Worm (Caenorhabditis elegans) whole organism, L4 larva: Measurements from ENCODE around the gene R10E4.3.

Experiments
- F44E2.7 ChIP-seq: fragments of 200-800 bp; sonication (Bioruptor generic); IDR thresholded peaks from 2 replicates; pipeline ENCODE4 v2.1.2; 2022; ENCODE audit warnings: missing genetic modification characterization, missing compliant biosample characterization
- T20F7.1 ChIP-seq: fragments of 200-800 bp; sonication (Bioruptor generic); optimal IDR thresholded peaks from 2 replicates; lab custom pipeline; 2018; ENCODE audit warnings: mild to moderate bottlenecking, missing genetic modification characterization, missing compliant biosample characterization
- T26A8.4 ChIP-seq: fragments of 200-800 bp; sonication (Bioruptor generic); IDR thresholded peaks from 2 replicates; pipeline ENCODE4 v1.3.6; 2022; ENCODE audit warnings: missing genetic modification characterization, missing compliant biosample characterization
- Y105C5A.15 ChIP-seq: fragments of 200-800 bp; sonication (Bioruptor generic); IDR thresholded peaks from 2 replicates; pipeline ENCODE4 v1.3.6; 2022; ENCODE audit warnings: missing genetic modification characterization, missing compliant biosample characterization
- Y5F2A.4 ChIP-seq: fragments of 200-800 bp; sonication (Bioruptor generic); optimal IDR thresholded peaks from 2 replicates; lab custom pipeline; 2018; ENCODE audit warnings: mild to moderate bottlenecking, missing genetic modification characterization, missing compliant biosample characterization
- Y75B8A.6 ChIP-seq: fragments of 200-800 bp; sonication (Bioruptor generic); IDR thresholded peaks from 2 replicates; pipeline ENCODE4 v1.3.6; 2022; ENCODE audit warnings: missing genetic modification reagents, missing genetic modification characterization, missing compliant biosample characterization
- aha-1 ChIP-seq: fragments of 150-350 bp; peaks from one replicate; lab custom pipeline; 2014; ENCODE audit warnings: missing biosample characterization, missing genetic modification characterization
- ama-1 ChIP-seq: fragments of 150-350 bp; optimal IDR thresholded peaks from 2 replicates; lab custom pipeline; 2014; ENCODE audit warnings: inconsistent platforms, mixed read lengths
- ceh-20 ChIP-seq: fragments of 200-800 bp; sonication (Bioruptor generic); IDR thresholded peaks from 2 replicates; pipeline ENCODE4 v1.3.6; 2022; ENCODE audit warnings: missing genetic modification reagents, missing genetic modification characterization, missing compliant biosample characterization
- ceh-32 ChIP-seq: sonication (generic microtip); optimal IDR thresholded peaks from 2 replicates; lab custom pipeline; 2016; ENCODE audit warnings: mild to moderate bottlenecking, missing genetic modification characterization, missing compliant biosample characterization; ENCODE audit not compliant: poor library complexity
- dpl-1 ChIP-seq: fragments of 150-350 bp; optimal IDR thresholded peaks from 2 replicates; lab custom pipeline; 2014; ENCODE audit warnings: missing biosample characterization, missing genetic modification reagents, missing genetic modification characterization
- egl-43 ChIP-seq: fragments of 200-800 bp; sonication (Bioruptor generic); IDR thresholded peaks from 2 replicates; pipeline ENCODE4 v1.3.6; 2022; ENCODE audit warnings: missing genetic modification reagents, missing genetic modification characterization, missing compliant biosample characterization
- fos-1 ChIP-seq: fragments of 150-350 bp; optimal IDR thresholded peaks from 2 replicates; lab custom pipeline; 2014; ENCODE audit warnings: missing biosample characterization, missing genetic modification characterization
- gei-8 ChIP-seq: fragments of 200-800 bp; sonication (Bioruptor generic); optimal IDR thresholded peaks from 2 replicates; lab custom pipeline; 2018; ENCODE audit warnings: mild to moderate bottlenecking, missing genetic modification characterization, missing compliant biosample characterization
- hlh-30 ChIP-seq: sonication (generic microtip); optimal IDR thresholded peaks from 2 replicates; lab custom pipeline; 2017; ENCODE audit warnings: antibody characterized with exemption, mild to moderate bottlenecking, missing genetic modification characterization, missing compliant biosample characterization; ENCODE audit not compliant: insufficient read depth
- jun-1 ChIP-seq: fragments of 150-350 bp; optimal IDR thresholded peaks from 2 replicates; lab custom pipeline; 2014; ENCODE audit warnings: missing biosample characterization, missing genetic modification reagents, missing genetic modification characterization
- lin-13 ChIP-seq: fragments of 150-350 bp; optimal IDR thresholded peaks from 2 replicates; lab custom pipeline; 2014; ENCODE audit warnings: missing biosample characterization, missing genetic modification reagents, missing genetic modification characterization
- lin-38 ChIP-seq: fragments of 200-800 bp; sonication (Bioruptor generic); IDR thresholded peaks from 2 replicates; pipeline ENCODE4 v1.3.6; 2022; ENCODE audit warnings: missing genetic modification reagents, missing genetic modification characterization, missing compliant biosample characterization
- lir-3 ChIP-seq: sonication (generic microtip); optimal IDR thresholded peaks from 2 replicates; lab custom pipeline; 2016; ENCODE audit warnings: mild to moderate bottlenecking, missing genetic modification characterization, missing compliant biosample characterization
- madf-9 ChIP-seq: fragments of 200-800 bp; sonication (Bioruptor generic); conservative IDR thresholded peaks from 2 replicates; pipeline ENCODE4 v1.3.6; 2022; ENCODE audit warnings: missing genetic modification reagents, missing genetic modification characterization, missing compliant biosample characterization
- mes-2 ChIP-seq: sonication (generic microtip); optimal IDR thresholded peaks from 2 replicates; lab custom pipeline; 2016; ENCODE audit warnings: missing genotype, mild to moderate bottlenecking, missing genetic modification characterization, missing compliant biosample characterization; ENCODE audit not compliant: poor library complexity, severe bottlenecking
- nhr-102 ChIP-seq: sonication (generic microtip); optimal IDR thresholded peaks from 2 replicates; lab custom pipeline; 2016; ENCODE audit warnings: mild to moderate bottlenecking, missing genetic modification characterization, moderate library complexity, missing compliant biosample characterization
- pha-4 ChIP-seq, 2 experiments: fragments of 150-350 bp in 1 of 2; fragments of 200-800 bp in 1 of 2; sonication (Bioruptor generic) in 1 of 2; IDR thresholded peaks in 1 of 2; optimal IDR thresholded peaks in 1 of 2; 2 replicates each; pipeline versions ENCODE4 v1.3.6 to Lab custom; 2014 to 2022; ENCODE audit warnings: missing genetic modification characterization in 2 of 2, missing genetic modification reagents in 2 of 2, missing biosample characterization in 1 of 2, missing compliant biosample characterization in 1 of 2
- rbr-2 ChIP-seq: sonication (generic microtip); optimal IDR thresholded peaks from 2 replicates; lab custom pipeline; 2016; ENCODE audit warnings: missing genotype, missing genetic modification characterization, missing compliant biosample characterization
- set-16 ChIP-seq: fragments of 200-800 bp; sonication (Bioruptor generic); IDR thresholded peaks from 2 replicates; pipeline ENCODE4 v1.3.6; 2022; ENCODE audit warnings: missing genetic modification reagents, missing genetic modification characterization, missing compliant biosample characterization
- tra-1 ChIP-seq: fragments of 200-800 bp; sonication (Bioruptor generic); IDR thresholded peaks from 2 replicates; pipeline ENCODE4 v1.3.6; 2022; ENCODE audit warnings: missing genetic modification reagents, missing genetic modification characterization, missing compliant biosample characterization
- unc-62 ChIP-seq, 3 experiments: fragments of 150-350 bp in 1 of 3; sonication (generic microtip); optimal IDR thresholded peaks in 2 of 3; peaks in 1 of 3; 1 replicate in 1 of 3; 2 replicates in 2 of 3; lab custom pipeline; 2014 to 2017; ENCODE audit warnings: missing biosample characterization in 3 of 3, missing genetic modification characterization in 3 of 3, missing genetic modification reagents in 3 of 3, missing genotype in 1 of 3
- vab-7 ChIP-seq: fragments of 200-800 bp; sonication (Bioruptor generic); IDR thresholded peaks from 2 replicates; pipeline ENCODE4 v1.3.6; 2022; ENCODE audit warnings: missing genetic modification reagents, missing genetic modification characterization, missing compliant biosample characterization
- zfp-2 ChIP-seq: sonication (generic microtip); optimal IDR thresholded peaks from 2 replicates; lab custom pipeline; 2016; ENCODE audit warnings: mild to moderate bottlenecking, missing genetic modification characterization, missing compliant biosample characterization
- zip-2 ChIP-seq: fragments of 150-350 bp; optimal IDR thresholded peaks from 2 replicates; lab custom pipeline; 2014; ENCODE audit warnings: missing biosample characterization, missing genetic modification characterization
- ztf-7 ChIP-seq: fragments of 150-350 bp; optimal IDR thresholded peaks from 2 replicates; lab custom pipeline; 2014; ENCODE audit warnings: missing biosample characterization, missing genetic modification characterization

The R10E4.3 gene

DNA sequence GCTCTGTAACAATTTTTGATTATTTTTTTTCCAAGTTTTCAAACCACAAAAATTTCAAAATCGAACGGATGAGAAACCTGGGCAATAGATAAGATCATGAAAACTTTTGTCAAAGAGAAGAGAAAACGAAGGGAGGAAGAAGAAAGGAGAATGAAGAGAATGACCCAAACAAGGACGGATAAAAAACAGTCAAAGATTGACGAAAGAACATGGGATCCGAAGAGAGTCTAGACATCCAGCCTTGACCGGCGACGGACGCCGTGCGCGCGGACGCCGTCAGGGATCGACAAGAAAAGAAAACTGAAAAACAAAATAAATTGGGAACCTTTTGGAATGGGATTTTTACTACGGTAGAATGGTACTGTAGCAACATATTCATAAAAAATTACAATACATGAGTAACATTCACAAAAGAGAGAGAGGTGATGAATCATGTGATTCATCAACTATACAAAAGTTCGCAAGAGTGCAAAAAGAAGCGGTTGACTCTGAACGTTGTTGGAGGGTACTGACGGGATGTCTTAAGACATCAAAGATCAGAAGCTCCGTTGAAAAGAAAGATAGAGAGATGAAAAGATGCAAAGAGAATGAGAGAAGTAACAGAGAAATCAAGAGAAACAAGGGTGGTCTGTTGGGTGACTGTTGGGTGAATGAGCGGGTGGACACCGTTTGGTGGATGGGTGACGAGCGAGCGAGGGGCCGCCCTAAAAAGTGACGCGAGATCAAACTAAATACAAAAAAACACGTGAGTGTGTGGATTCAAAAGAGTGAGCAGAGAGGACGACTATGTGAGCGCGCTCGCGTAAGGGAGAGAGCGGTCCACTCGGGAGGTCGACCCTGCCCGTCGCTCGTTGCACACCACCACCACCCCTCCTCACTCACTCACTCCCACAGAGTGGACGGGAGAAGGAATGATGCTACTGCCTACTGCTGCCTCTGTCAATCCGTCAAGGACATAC lies 6.8 kb downstream of the R10E4.3 start, which contains the start of gene sup-26 (continued):
- TF ChIP-seq pha-4 (GFP tag; IDR thresholded peaks at IDR 0.05; lab: Robert Waterston, UW) (no peak), pha-4 (tag; optimal IDR thresholded peaks at IDR 0.05; lab: Kevin White, UChicago) (peak; percentile 32), F44E2.7 (no peak), rbr-2 (tag; lab: Kevin White, UChicago) (peak; percentile 32), hlh-30 (peak; percentile 47), tra-1 (GFP tag; lab: Robert Waterston, UW) (no peak)

ce11 chrIII:4278203-4278602 lies 9.1 kb downstream of the R10E4.3 start:
- TF ChIP-seq unc-62 (GFP tag; optimal IDR thresholded peaks at IDR 0.05 in 1 of 2; lab: Kevin White, UChicago) (peak in 1 of 2 experiments; percentile 47), unc-62 (tag; optimal IDR thresholded peaks at IDR 0.05; lab: Kevin White, UChicago) (no peak), egl-43 (peak; percentile 16; the same call in 1 of the 2 replicates), ceh-20 (GFP tag; lab: Robert Waterston, UW) (no peak), set-16 (GFP tag; lab: Robert Waterston, UW) (no peak)

DNA sequence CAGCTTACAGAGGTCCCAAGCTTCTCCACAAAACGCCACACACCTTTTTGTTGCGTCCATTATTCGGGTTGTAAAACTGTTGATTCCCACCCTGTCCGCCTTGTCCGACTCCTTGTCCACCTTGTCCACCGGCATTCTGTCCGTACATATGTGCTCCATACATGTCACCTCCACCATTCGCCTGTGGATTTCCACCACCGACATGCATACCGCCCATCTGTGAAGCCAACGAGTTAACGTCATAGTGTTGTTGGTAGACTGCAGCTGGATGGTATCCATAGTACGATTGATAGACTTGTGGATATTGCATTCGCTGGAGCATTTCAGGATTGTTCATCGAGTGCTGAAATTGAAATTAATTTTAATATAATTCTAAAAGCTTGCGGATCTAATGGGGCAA lies 9.5 kb downstream of the R10E4.3 start:
- TF ChIP-seq mes-2 (peak; percentile 6), gei-8 (GFP tag; lab: Kevin White, UChicago) (no peak), unc-62 (GFP tag; optimal IDR thresholded peaks at IDR 0.05 in 1 of 2; lab: Kevin White, UChicago) (peak in 1 of 2 experiments; percentile 53), unc-62 (tag; optimal IDR thresholded peaks at IDR 0.05; lab: Kevin White, UChicago) (no peak), Y105C5A.15 (GFP tag; lab: Robert Waterston, UW) (no peak), aha-1 (tag; lab: Kevin White, UChicago) (peak; percentile 58), Y5F2A.4 (GFP tag; lab: Kevin White, UChicago) (no peak)

- TF ChIP-seq vab-7 (no peak), nhr-102 (tag; lab: Kevin White, UChicago) (no peak), set-16 (GFP tag; lab: Robert Waterston, UW) (peak; percentile 32; the same call in 1 of the 2 replicates)
Measured at ce11 chrIII:4276277-4276676, 11.0 kb downstream of the R10E4.3 start.

DNA sequence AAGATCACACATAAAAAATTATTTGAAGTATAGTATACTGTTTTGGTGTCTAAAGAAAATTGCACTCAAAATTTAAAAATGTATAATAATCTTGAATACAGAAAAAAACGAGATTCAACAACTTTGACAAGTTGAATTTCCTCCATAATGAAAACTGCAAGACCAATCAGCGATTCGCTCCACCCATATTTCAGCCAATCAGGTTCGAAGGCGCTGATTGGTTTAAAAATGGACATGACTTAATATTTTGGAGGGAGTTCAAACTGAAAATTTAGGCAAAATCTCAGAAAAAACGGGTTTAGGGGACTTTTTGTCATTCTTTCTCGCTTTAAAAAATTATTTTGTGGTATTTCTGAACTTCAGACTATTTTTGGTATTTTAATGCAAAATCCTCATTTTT lies 11.6 kb downstream of the R10E4.3 start:
- no peak for TF ChIP-seq ztf-7 (tag; lab: Kevin White, UChicago)
- no peak for TF ChIP-seq Y105C5A.15 (GFP tag; lab: Robert Waterston, UW)
- peak in 1 of 2 experiments; percentile 23 for TF ChIP-seq unc-62 (GFP tag; optimal IDR thresholded peaks at IDR 0.05 in 1 of 2; lab: Kevin White, UChicago)
- TF ChIP-seq unc-62 (tag; optimal IDR thresholded peaks at IDR 0.05; lab: Kevin White, UChicago): no peak
- TF ChIP-seq madf-9: no peak
- TF ChIP-seq lin-38: no peak
- TF ChIP-seq T20F7.1 (GFP tag; lab: Kevin White, UChicago): no peak
- no peak for TF ChIP-seq Y75B8A.6 (GFP tag; lab: Robert Waterston, UW)
- no peak for TF ChIP-seq lin-13 (GFP tag; lab: Kevin White, UChicago)
- peak; percentile 8 for TF ChIP-seq ama-1 (lab: Kevin White, UChicago)
- peak; percentile 15 for TF ChIP-seq dpl-1 (GFP tag; lab: Kevin White, UChicago)
- TF ChIP-seq lir-3 (tag; lab: Kevin White, UChicago): no peak
- TF ChIP-seq fos-1 (tag; lab: Kevin White, UChicago): no peak
- peak; percentile 15 for TF ChIP-seq jun-1 (tag; lab: Kevin White, UChicago)

DNA sequence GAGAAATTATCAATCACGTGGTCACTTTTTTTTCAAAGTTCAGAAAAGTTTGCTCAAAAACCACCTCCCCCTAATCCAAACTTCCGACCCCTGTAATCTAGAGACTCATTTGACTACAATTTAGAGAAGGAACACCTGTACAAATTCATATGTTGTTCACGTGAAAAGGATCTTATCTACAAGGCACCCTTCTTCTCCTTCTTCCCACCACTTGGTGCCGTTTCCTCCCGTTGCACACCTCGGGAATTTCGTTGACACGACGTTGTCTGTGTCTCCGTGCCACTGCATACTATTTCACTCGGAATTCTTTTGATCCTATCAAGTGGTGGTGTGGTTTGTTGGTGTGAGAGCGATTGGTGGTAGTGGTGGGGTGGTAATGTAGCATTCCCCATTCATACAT lies 12.8 kb downstream of the R10E4.3 start:
- TF ChIP-seq zfp-2 (tag; lab: Kevin White, UChicago) (no peak), zip-2 (tag; lab: Kevin White, UChicago) (no peak), unc-62 (GFP tag; optimal IDR thresholded peaks at IDR 0.05 in 1 of 2; lab: Kevin White, UChicago) (peak in 1 of 2 experiments; percentile 93), unc-62 (tag; optimal IDR thresholded peaks at IDR 0.05; lab: Kevin White, UChicago) (no peak), dpl-1 (GFP tag; lab: Kevin White, UChicago) (no peak), ceh-32 (tag; lab: Kevin White, UChicago) (no peak), rbr-2 (tag; lab: Kevin White, UChicago) (no peak), T26A8.4 (GFP tag; lab: Robert Waterston, UW) (no peak)
